Worm (Caenorhabditis elegans) whole organism, L3 larva: Measurements from ENCODE around the gene nhr-228.

Source experiments
- R02D3.7 ChIP-seq: fragments of 150-350 bp; optimal IDR thresholded peaks from 2 replicates; lab custom pipeline; 2014; ENCODE audit warnings: missing biosample characterization, missing genetic modification characterization
- ama-1 ChIP-seq: fragments of 150-350 bp; optimal IDR thresholded peaks from 2 replicates; lab custom pipeline; 2018
- ceh-16 ChIP-seq: sonication (generic microtip); optimal IDR thresholded peaks from 2 replicates; lab custom pipeline; 2017; ENCODE audit warnings: missing biosample characterization, missing genetic modification characterization
- ceh-28 ChIP-seq: fragments of 150-350 bp; optimal IDR thresholded peaks from 2 replicates; lab custom pipeline; 2014; ENCODE audit warnings: missing biosample characterization, missing genetic modification reagents, missing genetic modification characterization
- ceh-82 ChIP-seq: fragments of 150-350 bp; optimal IDR thresholded peaks from 2 replicates; lab custom pipeline; 2014; ENCODE audit warnings: missing biosample characterization, missing genetic modification characterization
- daf-12 ChIP-seq: fragments of 150-350 bp; optimal IDR thresholded peaks from 2 replicates; lab custom pipeline; 2014; ENCODE audit warnings: missing biosample characterization, missing genetic modification reagents, missing genetic modification characterization
- egl-27 ChIP-seq: sonication (generic microtip); optimal IDR thresholded peaks from 4 replicates; lab custom pipeline; 2017; ENCODE audit warnings: missing biosample characterization, missing genetic modification reagents, missing genetic modification characterization
- egl-5 ChIP-seq: fragments of 150-350 bp; optimal IDR thresholded peaks from 2 replicates; lab custom pipeline; 2017; ENCODE audit warnings: missing biosample characterization, missing genetic modification reagents, missing genetic modification characterization, inconsistent platforms
- elt-1 ChIP-seq: fragments of 150-350 bp; optimal IDR thresholded peaks from 2 replicates; lab custom pipeline; 2014; ENCODE audit warnings: missing biosample characterization, missing genetic modification characterization
- elt-2 ChIP-seq: sonication (generic microtip); optimal IDR thresholded peaks from 2 replicates; lab custom pipeline; 2016; ENCODE audit warnings: missing genetic modification reagents, mild to moderate bottlenecking, missing genetic modification characterization, missing compliant biosample characterization
- elt-3 ChIP-seq, 3 experiments: fragments of 150-350 bp in 1 of 3; sonication (generic microtip) in 2 of 3; optimal IDR thresholded peaks; 2 replicates in 2 of 3; 4 replicates in 1 of 3; lab custom pipeline; 2014 to 2017; ENCODE audit warnings: missing biosample characterization in 3 of 3, missing genetic modification characterization in 3 of 3
- eor-1 ChIP-seq, 2 experiments: fragments of 150-350 bp; optimal IDR thresholded peaks; 2 replicates each; lab custom pipeline; 2014 to 2018; ENCODE audit warnings: missing biosample characterization in 2 of 2, missing genetic modification characterization in 2 of 2
- fkh-10 ChIP-seq: sonication (generic microtip); optimal IDR thresholded peaks from 2 replicates; lab custom pipeline; 2017; ENCODE audit warnings: missing biosample characterization, missing genetic modification reagents, missing genetic modification characterization
- fkh-2 ChIP-seq: fragments of 150-350 bp; optimal IDR thresholded peaks from 2 replicates; lab custom pipeline; 2014; ENCODE audit warnings: missing biosample characterization, missing genetic modification reagents, missing genetic modification characterization
- fos-1 ChIP-seq: fragments of 150-350 bp; optimal IDR thresholded peaks from 2 replicates; lab custom pipeline; 2014; ENCODE audit warnings: missing biosample characterization, missing genetic modification characterization
- hmg-11 ChIP-seq: sonication (generic microtip); optimal IDR thresholded peaks from 2 replicates; lab custom pipeline; 2016; ENCODE audit warnings: missing genetic modification characterization, missing compliant biosample characterization
- jun-1 ChIP-seq: fragments of 150-350 bp; optimal IDR thresholded peaks from 2 replicates; lab custom pipeline; 2014; ENCODE audit warnings: missing biosample characterization, missing genetic modification reagents, missing genetic modification characterization
- lin-15B ChIP-seq: fragments of 150-350 bp; optimal IDR thresholded peaks from 2 replicates; lab custom pipeline; 2014; ENCODE audit warnings: missing biosample characterization, missing genetic modification characterization
- lin-39 ChIP-seq: fragments of 150-350 bp; optimal IDR thresholded peaks from 2 replicates; lab custom pipeline; 2018; ENCODE audit warnings: missing biosample characterization, missing genetic modification reagents, missing genetic modification characterization
- lsy-12 ChIP-seq: sonication (generic microtip); optimal IDR thresholded peaks from 2 replicates; lab custom pipeline; 2016; ENCODE audit warnings: mild to moderate bottlenecking, missing genetic modification characterization, missing compliant biosample characterization
- mml-1 ChIP-seq: fragments of 150-350 bp; sonication (generic microtip); optimal IDR thresholded peaks from 3 replicates; lab custom pipeline; 2014; ENCODE audit warnings: missing biosample characterization, missing genetic modification characterization
- nfya-1 ChIP-seq: sonication (generic microtip); optimal IDR thresholded peaks from 2 replicates; lab custom pipeline; 2017; ENCODE audit warnings: missing genetic modification characterization, mild to moderate bottlenecking, missing compliant biosample characterization, antibody characterized with exemption, moderate library complexity; ENCODE audit not compliant: insufficient read depth
- nhr-11 ChIP-seq: fragments of 150-350 bp; optimal IDR thresholded peaks from 2 replicates; lab custom pipeline; 2014; ENCODE audit warnings: missing biosample characterization, missing genetic modification characterization
- nhr-12 ChIP-seq: fragments of 150-350 bp; optimal IDR thresholded peaks from 2 replicates; lab custom pipeline; 2014; ENCODE audit warnings: missing biosample characterization, missing genetic modification characterization
- nhr-23 ChIP-seq: fragments of 150-350 bp; optimal IDR thresholded peaks from 2 replicates; lab custom pipeline; 2014; ENCODE audit warnings: missing biosample characterization, missing genetic modification reagents, missing genetic modification characterization
- nhr-25 ChIP-seq: sonication (generic microtip); optimal IDR thresholded peaks from 2 replicates; lab custom pipeline; 2017; ENCODE audit warnings: missing biosample characterization, missing genetic modification characterization
- nhr-28 ChIP-seq: fragments of 150-350 bp; optimal IDR thresholded peaks from 2 replicates; lab custom pipeline; 2014; ENCODE audit warnings: missing biosample characterization, missing genetic modification characterization
- nhr-67 ChIP-seq: fragments of 150-350 bp; optimal IDR thresholded peaks from 2 replicates; lab custom pipeline; 2014; ENCODE audit warnings: missing biosample characterization, missing genetic modification characterization
- nhr-76 ChIP-seq: fragments of 150-350 bp; sonication (generic microtip); optimal IDR thresholded peaks from 5 replicates; lab custom pipeline; 2014; ENCODE audit warnings: missing biosample characterization, missing genetic modification characterization
- nhr-77 ChIP-seq: fragments of 150-350 bp; optimal IDR thresholded peaks from 2 replicates; lab custom pipeline; 2014; ENCODE audit warnings: missing biosample characterization, missing genetic modification characterization
- pha-4 ChIP-seq: fragments of 150-350 bp; optimal IDR thresholded peaks from 2 replicates; lab custom pipeline; 2014; ENCODE audit warnings: missing biosample characterization, missing genetic modification reagents, missing genetic modification characterization
- skn-1 ChIP-seq: fragments of 150-350 bp; optimal IDR thresholded peaks from 2 replicates; lab custom pipeline; 2014; ENCODE audit warnings: missing biosample characterization, missing genetic modification characterization
- snpc-4 ChIP-seq: fragments of 150-350 bp; optimal IDR thresholded peaks from 2 replicates; lab custom pipeline; 2014; ENCODE audit warnings: missing biosample characterization, missing genetic modification characterization
- tbx-2 ChIP-seq: sonication (generic microtip); optimal IDR thresholded peaks from 2 replicates; lab custom pipeline; 2016; ENCODE audit warnings: mild to moderate bottlenecking, missing genetic modification characterization, missing compliant biosample characterization
- unc-62 ChIP-seq: fragments of 150-350 bp; sonication (generic microtip); optimal IDR thresholded peaks from 4 replicates; lab custom pipeline; 2014; ENCODE audit warnings: missing biosample characterization, missing genetic modification reagents, missing genetic modification characterization
- ztf-4 ChIP-seq: fragments of 150-350 bp; optimal IDR thresholded peaks from 2 replicates; lab custom pipeline; 2014; ENCODE audit warnings: missing biosample characterization, missing genetic modification characterization

The nhr-228 gene

DNA sequence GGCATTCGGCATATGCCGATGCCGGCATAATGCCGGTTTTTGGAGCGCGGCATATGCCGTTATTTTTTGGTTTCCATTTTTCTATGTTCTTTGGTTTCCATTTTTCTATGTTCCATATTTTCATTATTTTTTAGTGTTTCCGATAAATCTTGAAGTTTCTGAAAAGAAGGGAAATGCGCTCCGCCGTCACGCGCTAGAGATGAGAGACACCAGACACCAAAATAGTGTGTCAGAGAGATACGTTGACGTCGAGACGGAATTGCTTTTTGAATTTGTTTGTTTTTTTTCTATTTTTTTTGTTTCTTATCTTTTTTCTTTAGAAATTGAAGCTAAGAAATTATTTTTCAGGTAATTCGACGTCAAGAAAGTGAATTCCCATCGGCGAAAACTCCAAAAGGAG is 26.4 kb upstream of the nhr-228 start, which contains the start of gene F41B5.1:
F41B5.1 (plus strand) TSS at position 343 of the 400 bp plus-strand sequence.
- TF ChIP-seq hmg-11 (tag; lab: Kevin White, UChicago), result peak; percentile 15

- no peak for TF ChIP-seq nhr-76
- TF ChIP-seq elt-1 (tag; lab: Kevin White, UChicago), result no peak
- TF ChIP-seq fos-1 (tag; lab: Kevin White, UChicago), result no peak
- TF ChIP-seq elt-2 (tag; lab: Kevin White, UChicago), result peak; percentile 28
- no peak for TF ChIP-seq nhr-12 (tag; lab: Kevin White, UChicago)
- no peak for TF ChIP-seq ztf-4
- TF ChIP-seq ama-1, result no peak
- no peak for TF ChIP-seq tbx-2
- peak; percentile 3 for TF ChIP-seq nhr-23
- TF ChIP-seq fkh-2 (tag; lab: Kevin White, UChicago), result no peak
- no peak for TF ChIP-seq elt-3 (tag; optimal IDR thresholded peaks at IDR 0.05; lab: Kevin White, UChicago)
- TF ChIP-seq eor-1 (tag; optimal IDR thresholded peaks at IDR 0.05; lab: Kevin White, UChicago), result no peak
- no peak for TF ChIP-seq jun-1 (tag; lab: Kevin White, UChicago)
- TF ChIP-seq nhr-77 (tag; lab: Kevin White, UChicago), result no peak
- no peak for TF ChIP-seq lsy-12 (tag; lab: Kevin White, UChicago)
- TF ChIP-seq nhr-28 (tag; lab: Kevin White, UChicago), result no peak
- no peak for TF ChIP-seq snpc-4 (tag; lab: Kevin White, UChicago)
- no peak for TF ChIP-seq ceh-82 (tag; lab: Kevin White, UChicago)
- TF ChIP-seq skn-1 (tag; lab: Kevin White, UChicago), result peak; percentile 89
- peak; percentile 16 for TF ChIP-seq nfya-1
- TF ChIP-seq fkh-10, result no peak
- TF ChIP-seq hmg-11 (tag; lab: Kevin White, UChicago), result no peak
- TF ChIP-seq mml-1, result no peak
- TF ChIP-seq pha-4 (tag; lab: Kevin White, UChicago), result peak; percentile 83
- no peak for TF ChIP-seq nhr-25
- TF ChIP-seq lin-39 (tag; lab: Kevin White, UChicago), result no peak
- no peak for TF ChIP-seq nhr-67 (tag; lab: Kevin White, UChicago)
- no peak for TF ChIP-seq R02D3.7 (tag; lab: Kevin White, UChicago)
- TF ChIP-seq ceh-28 (tag; lab: Kevin White, UChicago), result no peak
- TF ChIP-seq, all 47 proteins: peak for 5
These were observed 21.8 kb upstream of the nhr-228 start, which contains the start of gene nhr-182 for ce11 chrV:2259750-2260149. Gene nhr-182 (minus strand): TSS chrV:2259927.

DNA sequence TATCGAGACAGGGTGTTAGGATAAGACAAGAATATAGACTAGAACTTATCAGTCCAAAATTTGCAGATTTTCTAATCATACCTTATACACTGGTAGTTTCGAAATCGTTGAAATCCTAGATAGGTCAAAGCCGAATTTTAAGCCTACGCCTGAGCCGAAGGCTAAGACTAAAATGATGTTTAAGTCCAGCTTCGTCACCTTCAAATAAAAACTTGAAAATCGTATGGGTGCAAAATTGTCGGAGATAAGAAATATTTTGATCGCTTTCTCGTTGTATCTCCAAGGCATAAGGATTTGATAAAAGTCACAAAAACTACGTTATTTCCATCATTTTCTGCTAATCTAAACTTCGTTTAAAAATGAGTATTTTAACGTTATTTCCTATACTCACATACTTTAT is 20.9 kb upstream of the nhr-228 start, which contains the start of gene F41B5.12:
F41B5.12 (plus strand) TSS at position 301 of the 400 bp plus-strand sequence.
- TF ChIP-seq fkh-2 (tag; lab: Kevin White, UChicago) (no peak), tbx-2 (no peak), egl-5 (no peak), elt-2 (tag; lab: Kevin White, UChicago) (no peak)

- TF ChIP-seq pha-4 (tag; lab: Kevin White, UChicago), result peak; percentile 46
- no peak for TF ChIP-seq ceh-16 (tag; lab: Kevin White, UChicago)
These were observed 17.1 kb upstream of the nhr-228 start, which contains the start of gene nhr-183 for ce11 chrV:2264455-2264854. Gene nhr-183 (minus strand): TSS chrV:2264634.

ce11 chrV:2264925-2265324 is 16.6 kb upstream of the nhr-228 start:
- TF ChIP-seq lin-39 (tag; lab: Kevin White, UChicago) (no peak), mml-1 (no peak), egl-27 (tag; lab: Kevin White, UChicago) (no peak), unc-62 (no peak)

DNA sequence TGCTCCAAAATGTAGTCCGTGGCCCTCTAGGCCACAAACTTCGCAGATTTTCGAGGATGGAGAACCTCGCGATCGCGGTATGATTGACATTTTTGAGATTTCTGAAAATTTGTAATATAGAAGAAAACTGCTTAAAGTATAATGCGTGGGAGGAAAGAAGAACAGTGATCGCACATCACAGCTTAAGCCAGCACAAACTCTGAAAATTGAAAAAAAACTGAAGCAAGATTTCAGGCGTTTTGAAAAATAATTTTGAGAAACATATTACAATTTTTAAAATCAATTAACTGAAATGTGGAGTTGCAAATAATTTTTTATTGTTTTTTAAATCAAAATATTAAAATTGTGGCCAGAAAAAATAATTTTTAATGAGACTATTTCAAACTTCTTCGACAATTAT is 14.6 kb upstream of the nhr-228 start, which contains the start of gene nhr-275:
nhr-275 (minus strand) TSS at position 101 of the 400 bp plus-strand sequence.
- no peak for TF ChIP-seq nhr-11 (tag; lab: Kevin White, UChicago)
- TF ChIP-seq R02D3.7 (tag; lab: Kevin White, UChicago), result no peak
- no peak for TF ChIP-seq ceh-16 (tag; lab: Kevin White, UChicago)
- no peak for TF ChIP-seq ama-1
- TF ChIP-seq skn-1 (tag; lab: Kevin White, UChicago), result no peak
- no peak for TF ChIP-seq pha-4 (tag; lab: Kevin White, UChicago)
- TF ChIP-seq hmg-11 (tag; lab: Kevin White, UChicago), result no peak
- TF ChIP-seq lin-15B (tag; lab: Kevin White, UChicago), result no peak
- TF ChIP-seq daf-12 (tag; lab: Kevin White, UChicago), result no peak
- no peak for TF ChIP-seq elt-2 (tag; lab: Kevin White, UChicago)
- no peak for TF ChIP-seq elt-1 (tag; lab: Kevin White, UChicago)
- no peak for TF ChIP-seq ceh-28 (tag; lab: Kevin White, UChicago)
- TF ChIP-seq, all 47 proteins: peak for 0
